Fruit fly (Drosophila melanogaster): ENCODE measurements around the gene pira.
A peak's percentile ranks its signal among the peaks of the same experiment; 100 is the strongest.

Gene pira

DNA sequence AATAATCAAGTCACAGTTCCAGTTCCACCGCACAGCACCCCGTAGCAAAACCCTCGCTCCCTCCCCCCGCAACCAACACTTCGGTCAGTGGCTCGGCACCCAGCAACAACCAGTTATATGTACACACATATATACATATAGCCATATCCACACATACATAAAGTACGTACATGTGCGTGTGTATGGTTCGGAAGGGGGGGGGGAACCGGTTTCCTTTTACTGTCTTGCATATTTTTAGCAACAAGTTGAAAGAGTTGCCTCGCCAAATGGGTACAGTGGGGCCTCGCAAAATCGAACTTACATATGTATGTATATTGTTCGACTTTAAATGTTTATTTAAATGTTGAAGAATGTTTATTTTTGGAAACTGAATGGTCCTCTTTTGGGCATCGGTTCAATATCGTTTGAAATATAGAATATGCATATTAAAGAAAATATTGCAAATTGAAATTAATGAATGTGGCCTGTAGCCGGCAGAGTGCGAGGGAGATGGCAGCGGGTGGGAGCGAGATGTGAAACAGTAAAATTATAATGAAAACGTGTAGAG is 8.3 kb downstream of the pira start (continued):
- TF ChIP-seq D (optimal IDR thresholded peaks at IDR 0.05) (no peak), D (GFP tag; optimal IDR thresholded peaks at IDR 0.05) (no peak), CG30431 (GFP tag; optimal IDR thresholded peaks at IDR 0.05) (no peak), grau (tag; optimal IDR thresholded peaks at IDR 0.05) (peak; percentile 98), D19B (GFP tag; optimal IDR thresholded peaks at IDR 0.05) (peak; percentile 53), CG13624 (GFP tag; optimal IDR thresholded peaks at IDR 0.05) (peak; percentile 54), Oli (tag; optimal IDR thresholded peaks at IDR 0.05) (peak; percentile 64), CG8281 (tag; optimal IDR thresholded peaks at IDR 0.05) (peak; percentile 42), oc (tag; optimal IDR thresholded peaks at IDR 0.05) (no peak), yki (optimal IDR thresholded peaks at IDR 0.05) (no peak), Poxn (GFP tag; IDR thresholded peaks at IDR 0.05) (peak; percentile 71), CG8089 (GFP tag; optimal IDR thresholded peaks at IDR 0.05) (no peak), CG11456 (GFP tag; IDR thresholded peaks at IDR 0.05) (peak; percentile 80; the same call in 2 of the 3 replicates), Neu2 (GFP tag; optimal IDR thresholded peaks at IDR 0.05; ENCODE audit: borderline replicate concordance) (no peak), corto (GFP tag; optimal IDR thresholded peaks at IDR 0.05) (peak; percentile 42), Myb (GFP tag; optimal IDR thresholded peaks at IDR 0.05) (peak; percentile 46), PHDP (tag; optimal IDR thresholded peaks at IDR 0.05) (peak; percentile 78), CG6254 (GFP tag; optimal IDR thresholded peaks at IDR 0.05) (no peak), tx (GFP tag; optimal IDR thresholded peaks at IDR 0.05) (peak; percentile 42), salm (tag; optimal IDR thresholded peaks at IDR 0.05) (no peak), CG2875 (GFP tag; optimal IDR thresholded peaks at IDR 0.05) (peak; percentile 3), danr (GFP tag; IDR thresholded peaks at IDR 0.05) (peak; percentile 77), dpn (GFP tag; optimal IDR thresholded peaks at IDR 0.05) (peak; percentile 53 to 64), gsb (GFP tag; IDR thresholded peaks at IDR 0.05) (peak; percentile 81), CG10209 (GFP tag; optimal IDR thresholded peaks at IDR 0.05) (peak; percentile 60), CG33213 (GFP tag; optimal IDR thresholded peaks at IDR 0.05) (peak; percentile 3), CG15479 (GFP tag; optimal IDR thresholded peaks at IDR 0.05) (no peak), ham (GFP tag; IDR thresholded peaks at IDR 0.05) (no peak), scrt (GFP tag; optimal IDR thresholded peaks at IDR 0.05) (peak; percentile 91), CG2202 (tag; optimal IDR thresholded peaks at IDR 0.05) (no peak), CG17328 (GFP tag; IDR thresholded peaks at IDR 0.05) (peak; percentile 56), her (GFP tag; optimal IDR thresholded peaks at IDR 0.05) (peak; percentile 48), Hand (GFP tag; optimal IDR thresholded peaks at IDR 0.05) (peak; percentile 78), CG10366 (GFP tag; IDR thresholded peaks at IDR 0.05) (peak; percentile 71), Doc3 (GFP tag; IDR thresholded peaks at IDR 0.05; ENCODE audit: partially characterized antibody) (no peak), CG17186 (GFP tag; optimal IDR thresholded peaks at IDR 0.05) (no peak), CG18476 (GFP tag; optimal IDR thresholded peaks at IDR 0.05) (peak; percentile 48), az2 (GFP tag; optimal IDR thresholded peaks at IDR 0.05) (peak; percentile 27), CG2199 (GFP tag; IDR thresholded peaks at IDR 0.05) (no peak), MESR4 (GFP tag; optimal IDR thresholded peaks at IDR 0.05) (no peak), CG11695 (GFP tag; IDR thresholded peaks at IDR 0.05) (peak; percentile 81), CG3065 (GFP tag; optimal IDR thresholded peaks at IDR 0.05) (no peak), CG7271 (tag; optimal IDR thresholded peaks at IDR 0.05) (no peak), CG34224 (GFP tag; IDR thresholded peaks at IDR 0.05; ENCODE audit: partially characterized antibody) (no peak), ase (GFP tag; IDR thresholded peaks at IDR 0.05) (peak; percentile 58; the same call in 1 of the 3 replicates), CG15073 (GFP tag; optimal IDR thresholded peaks at IDR 0.05) (no peak), zen2 (GFP tag; IDR thresholded peaks at IDR 0.05; ENCODE audit: partially characterized antibody) (no peak), slp2 (GFP tag; optimal IDR thresholded peaks at IDR 0.05) (peak; percentile 32), CG3163 (GFP tag; optimal IDR thresholded peaks at IDR 0.05) (no peak), CG6689 (GFP tag; IDR thresholded peaks at IDR 0.05) (peak; percentile 74; the same call in 1 of the 2 replicates), tll (GFP tag; optimal IDR thresholded peaks at IDR 0.05) (no peak)

All from whole organism, embryonic.